Fruit fly (Drosophila melanogaster): ENCODE data around the gene CG33159.

CG33159 gene

dm6 chr3L:3194059-3194458, 10.2 kb downstream of the CG33159 start (continued):
- TF ChIP-seq Hr39 (GFP tag; optimal IDR thresholded peaks at IDR 0.05) (peak; percentile 92), Blimp-1 (GFP tag; optimal IDR thresholded peaks at IDR 0.05) (peak; percentile 85), Sox102F (GFP tag; optimal IDR thresholded peaks at IDR 0.05) (peak; percentile 97), CG6808 (GFP tag; optimal IDR thresholded peaks at IDR 0.05) (peak; percentile 73), CG6163 (GFP tag; IDR thresholded peaks at IDR 0.05) (peak; percentile 99), Hr4 (GFP tag; optimal IDR thresholded peaks at IDR 0.05) (peak; percentile 96), Ets96B (tag; optimal IDR thresholded peaks at IDR 0.05) (peak; percentile 95), Gug (GFP tag; IDR thresholded peaks at IDR 0.05) (peak; percentile 98), dac (GFP tag; optimal IDR thresholded peaks at IDR 0.05) (peak; percentile 95), CG1621 (tag; optimal IDR thresholded peaks at IDR 0.05) (peak; percentile 92), CG6854 (GFP tag; optimal IDR thresholded peaks at IDR 0.05) (peak; percentile 74), Sox15 (GFP tag; optimal IDR thresholded peaks at IDR 0.05) (peak; percentile 88), CG4318 (GFP tag; optimal IDR thresholded peaks at IDR 0.05) (peak; percentile 94), CG6792 (GFP tag; optimal IDR thresholded peaks at IDR 0.05) (peak; percentile 95), Ets21C (GFP tag; optimal IDR thresholded peaks at IDR 0.05) (peak; percentile 82), CG11294 (GFP tag; IDR thresholded peaks at IDR 0.05) (peak; percentile 94), eg (GFP tag; IDR thresholded peaks at IDR 0.05) (peak; percentile 99), vri (GFP tag; optimal IDR thresholded peaks at IDR 0.05) (peak; percentile 94), Eip75B (GFP tag; optimal IDR thresholded peaks at IDR 0.05) (peak; percentile 96), CG8319 (GFP tag; optimal IDR thresholded peaks at IDR 0.05) (peak; percentile 94), achi (GFP tag; optimal IDR thresholded peaks at IDR 0.05) (peak; percentile 98), fkh (GFP tag; optimal IDR thresholded peaks at IDR 0.05) (peak; percentile 15)

dm6 chr3L:3192912-3193311, 11.3 kb downstream of the CG33159 start, which contains the start of gene Hsp83:
Hsp83 (plus strand) TSS chr3L:3192969.
- TF ChIP-seq CG11294 (GFP tag; IDR thresholded peaks at IDR 0.05) (peak; percentile 53; the same call in 1 of the 2 replicates), CG11902 (GFP tag; optimal IDR thresholded peaks at IDR 0.05) (peak; percentile 34), cyc (GFP tag; optimal IDR thresholded peaks at IDR 0.05) (peak; percentile 90), salr (GFP tag; optimal IDR thresholded peaks at IDR 0.05) (peak; percentile 3 to 90), CG6792 (GFP tag; optimal IDR thresholded peaks at IDR 0.05) (peak; percentile 90), Sox15 (GFP tag; optimal IDR thresholded peaks at IDR 0.05) (peak; percentile 18), CG8119 (GFP tag; IDR thresholded peaks at IDR 0.05) (peak; percentile 82), Ets21C (GFP tag; optimal IDR thresholded peaks at IDR 0.05) (peak; percentile 76), CG4318 (GFP tag; optimal IDR thresholded peaks at IDR 0.05) (peak; percentile 34), CG6808 (GFP tag; optimal IDR thresholded peaks at IDR 0.05) (peak; percentile 93), CG16779 (tag; optimal IDR thresholded peaks at IDR 0.05) (peak; percentile 98), Hr4 (GFP tag; optimal IDR thresholded peaks at IDR 0.05) (peak; percentile 72), CG6163 (GFP tag; IDR thresholded peaks at IDR 0.05) (peak; percentile 97), Met (GFP tag; optimal IDR thresholded peaks at IDR 0.05) (peak; percentile 94), eg (GFP tag; IDR thresholded peaks at IDR 0.05) (peak; percentile 94), Eip75B (GFP tag; optimal IDR thresholded peaks at IDR 0.05) (peak; percentile 95), CG10669 (GFP tag; optimal IDR thresholded peaks at IDR 0.05) (peak; percentile 90), CG10631 (GFP tag; optimal IDR thresholded peaks at IDR 0.05) (peak; percentile 77), CG7368 (GFP tag; optimal IDR thresholded peaks at IDR 0.05) (peak; percentile 96), CG9139 (GFP tag; optimal IDR thresholded peaks at IDR 0.05) (peak; percentile 98), Sox102F (GFP tag; optimal IDR thresholded peaks at IDR 0.05) (peak; percentile 98), Ets96B (tag; optimal IDR thresholded peaks at IDR 0.05) (peak; percentile 68), CG8319 (GFP tag; optimal IDR thresholded peaks at IDR 0.05) (peak; percentile 89), topi (GFP tag; optimal IDR thresholded peaks at IDR 0.05) (peak; percentile 92), Sox14 (GFP tag; optimal IDR thresholded peaks at IDR 0.05) (peak; percentile 84), CG3032 (tag; optimal IDR thresholded peaks at IDR 0.05) (peak; percentile 82), Eip78C (GFP tag) (peak; percentile 99), fd59A (GFP tag; optimal IDR thresholded peaks at IDR 0.05) (peak; percentile 85), Hr38 (GFP tag; optimal IDR thresholded peaks at IDR 0.05) (no peak), dac (GFP tag; optimal IDR thresholded peaks at IDR 0.05) (peak; percentile 68), vri (GFP tag; optimal IDR thresholded peaks at IDR 0.05) (peak; percentile 98), Hr39 (GFP tag; optimal IDR thresholded peaks at IDR 0.05) (peak; percentile 75), CG34406 (GFP tag; optimal IDR thresholded peaks at IDR 0.05) (peak; percentile 93), Eip93F (GFP tag; optimal IDR thresholded peaks at IDR 0.05) (peak; percentile 89), CG6854 (GFP tag; optimal IDR thresholded peaks at IDR 0.05) (peak; percentile 100), CG32006 (GFP tag; optimal IDR thresholded peaks at IDR 0.05) (peak; percentile 69), Blimp-1 (GFP tag; optimal IDR thresholded peaks at IDR 0.05) (peak; percentile 91), achi (GFP tag; optimal IDR thresholded peaks at IDR 0.05) (peak; percentile 88), CG15336 (GFP tag; IDR thresholded peaks at IDR 0.05) (peak; percentile 72), CG6276 (GFP tag; optimal IDR thresholded peaks at IDR 0.05) (no peak), net (GFP tag; optimal IDR thresholded peaks at IDR 0.05) (peak; percentile 96), esn (GFP tag; optimal IDR thresholded peaks at IDR 0.05) (peak; percentile 97), acj6 (GFP tag; optimal IDR thresholded peaks at IDR 0.05) (peak; percentile 85)
